Fruit fly (Drosophila melanogaster) S2 (cell line): ENCODE results near the gene slo.

Experiments
- CG8478 ChIP-seq: fragments of >200 bp; optimal IDR thresholded peaks from 2 replicates; lab custom pipeline; 2018
- CTCF ChIP-seq, 2 experiments: fragments of >200 bp; optimal IDR thresholded peaks; 2 replicates each; lab custom pipeline; 2018

dm6 chr3R:24671662-24672061 lies 9.4 kb downstream of the slo start:
- TF ChIP-seq CTCF (optimal IDR thresholded peaks at IDR 0.05; lab: Kevin White, UChicago) (no peak), CG8478 (lab: Kevin White, UChicago) (no peak)
